Worm (Caenorhabditis elegans): ENCODE measurements around the gene R05A10.7.

DNA sequence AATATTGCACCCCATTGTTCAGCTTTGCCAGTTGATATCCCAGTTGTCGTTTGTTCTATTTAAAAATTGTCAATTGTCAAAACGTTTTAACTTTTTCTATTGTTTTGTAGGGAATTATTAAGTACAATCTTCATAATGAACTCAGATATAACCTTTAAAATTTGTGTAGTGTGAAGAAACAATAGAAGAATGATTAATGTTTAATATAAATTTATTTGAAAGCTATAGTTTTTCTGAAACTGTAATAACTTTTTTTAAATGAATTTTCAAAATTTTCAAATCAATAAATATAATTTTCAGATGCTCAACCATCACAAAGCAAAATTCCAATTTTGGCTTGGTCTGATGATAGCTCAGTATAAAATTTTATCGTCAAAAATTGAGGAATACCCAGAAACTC is 29.2 kb upstream of the R05A10.7 start, which contains the start of gene K01G12.22:
- TF ChIP-seq ztf-11 (tag; optimal IDR thresholded peaks at IDR 0.05) (no peak), nhr-25 (tag; optimal IDR thresholded peaks at IDR 0.05) (no peak)

Data from whole organism, L3 larva.